Worm (Caenorhabditis elegans) whole organism, L4 larva: Measurements from ENCODE around the gene srbc-1.

Source experiments
- F49E8.2 ChIP-seq: sonication (generic microtip); optimal IDR thresholded peaks from 2 replicates; lab custom pipeline; 2016; ENCODE audit warnings: missing compliant biosample characterization, mild to moderate bottlenecking, missing genetic modification characterization, borderline replicate concordance
- ama-1 ChIP-seq: fragments of 150-350 bp; optimal IDR thresholded peaks from 2 replicates; lab custom pipeline; 2014; ENCODE audit warnings: inconsistent platforms, mixed read lengths
- ceh-82 ChIP-seq: sonication (generic microtip); optimal IDR thresholded peaks from 2 replicates; lab custom pipeline; 2017; ENCODE audit warnings: missing biosample characterization, missing genetic modification characterization
- duxl-1 ChIP-seq: sonication (generic microtip); optimal IDR thresholded peaks from 2 replicates; lab custom pipeline; 2016; ENCODE audit warnings: mild to moderate bottlenecking, missing genetic modification characterization, moderate library complexity, missing compliant biosample characterization; ENCODE audit not compliant: poor library complexity
- dve-1 ChIP-seq: sonication (generic microtip); optimal IDR thresholded peaks from 2 replicates; lab custom pipeline; 2017; ENCODE audit warnings: antibody characterized with exemption, mild to moderate bottlenecking, missing genetic modification characterization, missing compliant biosample characterization; ENCODE audit not compliant: insufficient read depth
- hlh-11 ChIP-seq: fragments of 200-800 bp; sonication (Bioruptor generic); optimal IDR thresholded peaks from 2 replicates; lab custom pipeline; 2018; ENCODE audit warnings: mild to moderate bottlenecking, missing genetic modification characterization, missing compliant biosample characterization
- lin-29 ChIP-seq: fragments of 200-800 bp; sonication (Bioruptor generic); IDR thresholded peaks from 2 replicates; pipeline ENCODE4 v1.3.6; 2022; ENCODE audit warnings: missing genetic modification reagents, missing genetic modification characterization, missing compliant biosample characterization
- lsy-2 ChIP-seq, 2 experiments: fragments of 150-350 bp in 1 of 2; sonication (generic microtip) in 1 of 2; optimal IDR thresholded peaks; 2 replicates each; lab custom pipeline; 2014 to 2017; ENCODE audit warnings: missing biosample characterization in 2 of 2, missing genetic modification characterization in 2 of 2
- mdl-1 ChIP-seq, 2 experiments: fragments of 150-350 bp in 1 of 2; sonication (generic microtip) in 1 of 2; optimal IDR thresholded peaks; 2 replicates each; lab custom pipeline; 2014 to 2017; ENCODE audit warnings: missing biosample characterization in 2 of 2, missing genetic modification characterization in 2 of 2
- pha-4 ChIP-seq, 2 experiments: fragments of 150-350 bp in 1 of 2; fragments of 200-800 bp in 1 of 2; sonication (Bioruptor generic) in 1 of 2; IDR thresholded peaks in 1 of 2; optimal IDR thresholded peaks in 1 of 2; 2 replicates each; pipeline versions ENCODE4 v1.3.6 to Lab custom; 2014 to 2022; ENCODE audit warnings: missing genetic modification characterization in 2 of 2, missing genetic modification reagents in 2 of 2, missing biosample characterization in 1 of 2, missing compliant biosample characterization in 1 of 2
- snpc-4 ChIP-seq: fragments of 150-350 bp; optimal IDR thresholded peaks from 2 replicates; lab custom pipeline; 2014; ENCODE audit warnings: missing biosample characterization, missing genetic modification characterization
- tra-1 ChIP-seq: fragments of 200-800 bp; sonication (Bioruptor generic); IDR thresholded peaks from 2 replicates; pipeline ENCODE4 v1.3.6; 2022; ENCODE audit warnings: missing genetic modification reagents, missing genetic modification characterization, missing compliant biosample characterization
- ztf-11 ChIP-seq: fragments of 150-350 bp; optimal IDR thresholded peaks from 2 replicates; lab custom pipeline; 2014; ENCODE audit warnings: missing biosample characterization, missing genetic modification characterization

- TF ChIP-seq ama-1 (lab: Kevin White, UChicago) (no peak), hlh-11 (tag; lab: Kevin White, UChicago) (no peak), tra-1 (GFP tag; lab: Robert Waterston, UW) (no peak), snpc-4 (no peak), duxl-1 (tag; lab: Kevin White, UChicago) (no peak), F49E8.2 (tag; lab: Kevin White, UChicago) (no peak), lsy-2 (tag; optimal IDR thresholded peaks at IDR 0.05; lab: Kevin White, UChicago) (no peak), pha-4 (GFP tag; IDR thresholded peaks at IDR 0.05; lab: Robert Waterston, UW) (no peak), pha-4 (tag; optimal IDR thresholded peaks at IDR 0.05; lab: Kevin White, UChicago) (no peak), lin-29 (GFP tag; lab: Robert Waterston, UW) (no peak), ceh-82 (tag; lab: Kevin White, UChicago) (no peak), dve-1 (tag; lab: Kevin White, UChicago) (no peak), mdl-1 (tag; optimal IDR thresholded peaks at IDR 0.05; lab: Kevin White, UChicago) (no peak), ztf-11 (tag; lab: Kevin White, UChicago) (no peak)
Measured at ce11 chrV:3284629-3285028, 17.2 kb downstream of the srbc-1 start, which contains the start of gene F35F10.5.
